Worm (Caenorhabditis elegans) whole organism, L1 larva: ENCODE measurements around the gene mutd-1.

Experiments used
- egl-13 ChIP-seq: sonication (generic microtip); optimal IDR thresholded peaks from 2 replicates; lab custom pipeline; 2016; ENCODE audit warnings: missing genotype, missing genetic modification reagents, missing genetic modification characterization, missing compliant biosample characterization
- elt-2 ChIP-seq: sonication (generic microtip); optimal IDR thresholded peaks from 2 replicates; lab custom pipeline; 2016; ENCODE audit warnings: missing genetic modification characterization, mild to moderate bottlenecking, inconsistent platforms, missing compliant biosample characterization, missing genetic modification reagents
- nhr-28 ChIP-seq: fragments of 150-350 bp; optimal IDR thresholded peaks from 2 replicates; lab custom pipeline; 2014; ENCODE audit warnings: missing biosample characterization, missing genetic modification characterization
- skn-1 ChIP-seq: fragments of 150-350 bp; optimal IDR thresholded peaks from 2 replicates; lab custom pipeline; 2014; ENCODE audit warnings: missing biosample characterization, missing genetic modification characterization
- unc-130 ChIP-seq: fragments of 150-350 bp; optimal IDR thresholded peaks from 2 replicates; lab custom pipeline; 2017; ENCODE audit warnings: missing biosample characterization, missing genetic modification characterization, inconsistent platforms
- unc-98 ChIP-seq: fragments of 200-800 bp; sonication (Bioruptor generic); IDR thresholded peaks from 2 replicates; pipeline ENCODE4 v1.3.6; 2022; ENCODE audit warnings: missing genetic modification characterization, missing compliant biosample characterization

ce11 chrIV:7133140-7133539 is 743 bp downstream of the mutd-1 start, which contains the start of gene cyn-12:
- TF ChIP-seq skn-1 (tag; lab: Kevin White, UChicago) (no peak), egl-13 (tag; lab: Kevin White, UChicago) (no peak), unc-130 (tag; lab: Kevin White, UChicago) (peak; percentile 52), elt-2 (tag; lab: Kevin White, UChicago) (no peak), unc-98 (GFP tag; lab: Robert Waterston, UW) (no peak), nhr-28 (tag; lab: Kevin White, UChicago) (no peak)
